Worm (Caenorhabditis elegans) whole organism, midembryonic: ENCODE data around the gene cthd-1.

Experiments
- T22C8.4 ChIP-seq: fragments of 200-800 bp; sonication (Bioruptor generic); IDR thresholded peaks from 2 replicates; pipeline ENCODE4 v1.3.6; 2022; ENCODE audit warnings: missing genetic modification characterization, missing compliant biosample characterization
- flt-1 ChIP-seq: fragments of 200-800 bp; sonication (Bioruptor generic); IDR thresholded peaks from 2 replicates; pipeline ENCODE4 v1.3.6; 2022; ENCODE audit warnings: missing genetic modification characterization, missing compliant biosample characterization
- ref-1 ChIP-seq: fragments of 200-800 bp; sonication (Bioruptor generic); conservative IDR thresholded peaks from 2 replicates; pipeline ENCODE4 v1.3.6; 2022; ENCODE audit warnings: missing genetic modification reagents, missing genetic modification characterization, missing compliant biosample characterization

DNA sequence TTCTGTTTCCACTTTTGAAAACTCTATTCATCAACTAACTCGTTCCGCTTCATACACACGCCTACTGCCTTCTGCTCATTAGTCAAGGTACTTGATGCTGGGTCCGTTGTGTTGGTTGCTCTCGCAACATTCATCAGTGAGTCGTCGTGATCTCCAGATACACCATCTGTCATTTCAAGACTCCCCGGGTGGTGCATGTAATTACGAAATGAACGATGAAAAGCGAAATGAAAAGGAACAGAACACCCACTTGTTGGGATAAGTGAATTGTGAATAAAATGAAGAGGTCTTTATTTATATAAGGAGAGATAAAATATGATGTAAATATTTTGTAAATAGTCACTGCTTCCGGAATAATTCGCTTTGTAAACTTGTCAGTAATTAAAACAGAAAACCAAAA lies 14.1 kb upstream of the cthd-1 start:
- TF ChIP-seq ref-1 (no peak), flt-1 (no peak), T22C8.4 (GFP tag; lab: Robert Waterston, UW) (no peak)
